Fruit fly (Drosophila melanogaster): ENCODE measurements around the gene CG4161.

Gene CG4161

DNA sequence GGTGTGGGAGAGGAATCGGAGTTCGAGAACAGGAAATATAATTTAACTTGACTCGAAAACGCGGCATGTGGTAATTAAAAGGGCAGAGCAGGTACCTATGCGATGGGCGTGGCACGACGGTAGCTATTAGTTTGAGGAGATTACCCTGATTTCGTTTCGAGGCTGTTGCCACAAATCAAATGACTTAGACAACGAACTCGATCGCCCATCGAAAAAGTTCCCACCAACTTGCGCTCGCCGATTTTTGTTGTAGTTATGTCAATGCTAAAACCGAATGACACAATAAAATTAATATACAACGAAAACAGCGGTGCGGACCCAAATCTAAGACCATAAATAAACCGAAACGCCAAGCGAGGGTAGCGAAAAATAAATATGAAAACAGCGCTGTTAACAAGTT lies 26.1 kb upstream of the CG4161 start:
- TF ChIP-seq ovo (GFP tag; optimal IDR thresholded peaks at IDR 0.05) (no peak), tj (GFP tag; optimal IDR thresholded peaks at IDR 0.05) (no peak), CG14711 (tag; optimal IDR thresholded peaks at IDR 0.05) (no peak), bab1 (GFP tag; optimal IDR thresholded peaks at IDR 0.05) (no peak), Clk (GFP tag; optimal IDR thresholded peaks at IDR 0.05) (no peak), kay (GFP tag; ENCODE audit: borderline replicate concordance) (no peak), Hr96 (GFP tag; optimal IDR thresholded peaks at IDR 0.05) (no peak), CG12768 (GFP tag; optimal IDR thresholded peaks at IDR 0.05) (no peak), CG33017 (tag; optimal IDR thresholded peaks at IDR 0.05) (no peak), CG11617 (GFP tag; optimal IDR thresholded peaks at IDR 0.05) (no peak), Crg-1 (GFP tag; optimal IDR thresholded peaks at IDR 0.05) (no peak), CG7101 (tag; optimal IDR thresholded peaks at IDR 0.05) (no peak), CG7045 (GFP tag; optimal IDR thresholded peaks at IDR 0.05) (no peak), pad (GFP tag; optimal IDR thresholded peaks at IDR 0.05) (no peak), cic (GFP tag; optimal IDR thresholded peaks at IDR 0.05) (no peak), CG5204 (GFP tag; optimal IDR thresholded peaks at IDR 0.05) (no peak), cnc (optimal IDR thresholded peaks at IDR 0.05) (no peak), Mnt (GFP tag; optimal IDR thresholded peaks at IDR 0.05) (no peak), toe (GFP tag; optimal IDR thresholded peaks at IDR 0.05) (no peak)

- TF ChIP-seq Mnt (GFP tag; optimal IDR thresholded peaks at IDR 0.05) = no peak
- TF ChIP-seq pad (GFP tag; optimal IDR thresholded peaks at IDR 0.05) = no peak
- no peak for TF ChIP-seq CG5204 (GFP tag; optimal IDR thresholded peaks at IDR 0.05)
- TF ChIP-seq CG7101 (tag; optimal IDR thresholded peaks at IDR 0.05) = no peak
- no peak for TF ChIP-seq CG11617 (GFP tag; optimal IDR thresholded peaks at IDR 0.05)
- TF ChIP-seq CG7045 (GFP tag; optimal IDR thresholded peaks at IDR 0.05) = no peak
- TF ChIP-seq Clk (GFP tag; optimal IDR thresholded peaks at IDR 0.05) = no peak
- no peak for TF ChIP-seq kay (GFP tag; ENCODE audit: borderline replicate concordance)
- no peak for TF ChIP-seq Crg-1 (GFP tag; optimal IDR thresholded peaks at IDR 0.05)
- no peak for TF ChIP-seq cic (GFP tag; optimal IDR thresholded peaks at IDR 0.05)
- no peak for TF ChIP-seq Hr96 (GFP tag; optimal IDR thresholded peaks at IDR 0.05)
- no peak for TF ChIP-seq CG12768 (GFP tag; optimal IDR thresholded peaks at IDR 0.05)
- TF ChIP-seq CG33017 (tag; optimal IDR thresholded peaks at IDR 0.05) = no peak
- no peak for TF ChIP-seq bab1 (GFP tag; optimal IDR thresholded peaks at IDR 0.05)
- no peak for TF ChIP-seq toe (GFP tag; optimal IDR thresholded peaks at IDR 0.05)
- no peak for TF ChIP-seq tj (GFP tag; optimal IDR thresholded peaks at IDR 0.05)
Observed at dm6 chr2L:15407514-15407913, 25.6 kb upstream of the CG4161 start.

dm6 chr2L:15409108-15409507 lies 24.0 kb upstream of the CG4161 start:
- TF ChIP-seq ovo (GFP tag; optimal IDR thresholded peaks at IDR 0.05) = no peak
- no peak for TF ChIP-seq CG12768 (GFP tag; optimal IDR thresholded peaks at IDR 0.05)
- TF ChIP-seq pad (GFP tag; optimal IDR thresholded peaks at IDR 0.05) = no peak
- no peak for TF ChIP-seq CG14711 (tag; optimal IDR thresholded peaks at IDR 0.05)
- TF ChIP-seq cnc (optimal IDR thresholded peaks at IDR 0.05) = no peak
- TF ChIP-seq CG7045 (GFP tag; optimal IDR thresholded peaks at IDR 0.05) = no peak
- no peak for TF ChIP-seq CG5204 (GFP tag; optimal IDR thresholded peaks at IDR 0.05)

- TF ChIP-seq CG33017 (tag; optimal IDR thresholded peaks at IDR 0.05) = no peak
Observed at dm6 chr2L:15410250-15410649, 22.9 kb upstream of the CG4161 start.

dm6 chr2L:15411858-15412257 lies 21.3 kb upstream of the CG4161 start:
- no peak for TF ChIP-seq tj (GFP tag; optimal IDR thresholded peaks at IDR 0.05)
- no peak for TF ChIP-seq CG12768 (GFP tag; optimal IDR thresholded peaks at IDR 0.05)
- no peak for TF ChIP-seq CG1620 (GFP tag; optimal IDR thresholded peaks at IDR 0.05)
- no peak for TF ChIP-seq CG7045 (GFP tag; optimal IDR thresholded peaks at IDR 0.05)
- no peak for TF ChIP-seq pad (GFP tag; optimal IDR thresholded peaks at IDR 0.05)
- TF ChIP-seq cic (GFP tag; optimal IDR thresholded peaks at IDR 0.05) = no peak
- TF ChIP-seq CG5204 (GFP tag; optimal IDR thresholded peaks at IDR 0.05) = no peak
- TF ChIP-seq CG14711 (tag; optimal IDR thresholded peaks at IDR 0.05) = no peak
- TF ChIP-seq Clk (GFP tag; optimal IDR thresholded peaks at IDR 0.05) = no peak
- no peak for TF ChIP-seq ovo (GFP tag; optimal IDR thresholded peaks at IDR 0.05)
- no peak for TF ChIP-seq CG33017 (tag; optimal IDR thresholded peaks at IDR 0.05)
- TF ChIP-seq CG11617 (GFP tag; optimal IDR thresholded peaks at IDR 0.05) = no peak

- TF ChIP-seq Mnt (GFP tag; optimal IDR thresholded peaks at IDR 0.05) (no peak), cnc (optimal IDR thresholded peaks at IDR 0.05) (no peak), CG1620 (GFP tag; optimal IDR thresholded peaks at IDR 0.05) (no peak), CG7045 (GFP tag; optimal IDR thresholded peaks at IDR 0.05) (no peak), bab1 (GFP tag; optimal IDR thresholded peaks at IDR 0.05) (no peak), CG5204 (GFP tag; optimal IDR thresholded peaks at IDR 0.05) (no peak), kay (GFP tag; ENCODE audit: borderline replicate concordance) (no peak), Clk (GFP tag; optimal IDR thresholded peaks at IDR 0.05) (no peak), CG11617 (GFP tag; optimal IDR thresholded peaks at IDR 0.05) (no peak), Crg-1 (GFP tag; optimal IDR thresholded peaks at IDR 0.05) (no peak)
Observed at dm6 chr2L:15414068-15414467, 19.0 kb upstream of the CG4161 start.

dm6 chr2L:15418261-15418660 lies 14.8 kb upstream of the CG4161 start, which contains the start of gene CG44869:
TSS of gene CG44869 (minus strand) at chr2L:15418361.
- TF ChIP-seq CG12768 (GFP tag; optimal IDR thresholded peaks at IDR 0.05) (no peak), Crg-1 (GFP tag; optimal IDR thresholded peaks at IDR 0.05) (no peak), toe (GFP tag; optimal IDR thresholded peaks at IDR 0.05) (no peak), Clk (GFP tag; optimal IDR thresholded peaks at IDR 0.05) (no peak)

All from whole organism, adult.